Worm (Caenorhabditis elegans) whole organism, L4/young adult: ENCODE measurements around the gene str-181.

Source experiments
- W03F9.2 ChIP-seq: fragments of 150-350 bp; optimal IDR thresholded peaks from 2 replicates; lab custom pipeline; 2014; ENCODE audit warnings: missing biosample characterization, missing genetic modification characterization
- dao-5 ChIP-seq: sonication (generic microtip); optimal IDR thresholded peaks from 2 replicates; lab custom pipeline; 2016; ENCODE audit warnings: missing genotype, missing genetic modification characterization, moderate library complexity, missing compliant biosample characterization
- him-1 ChIP-seq: sonication (generic microtip); optimal IDR thresholded peaks from 2 replicates; lab custom pipeline; 2016; ENCODE audit warnings: missing genotype, missing genetic modification reagents, missing genetic modification characterization, missing compliant biosample characterization

ce11 chrV:12729220-12729619 is 10.7 kb upstream of the str-181 start, which contains the start of gene R11D1.10:
- TF ChIP-seq dao-5: no peak
- TF ChIP-seq him-1: no peak
- no peak for TF ChIP-seq W03F9.2 (tag; lab: Kevin White, UChicago)
